Fruit fly (Drosophila melanogaster) whole organism, embryonic: ENCODE data around the gene CG33325.

Source experiments
- BtbVII ChIP-seq: fragments of 200-800 bp; sonication (Bioruptor generic); optimal IDR thresholded peaks from 3 replicates; lab custom pipeline; 2017; ENCODE audit warnings: missing biosample characterization, mild to moderate bottlenecking, missing genetic modification characterization
- CG10147 ChIP-seq: fragments of 200-800 bp; sonication (Bioruptor generic); optimal IDR thresholded peaks from 2 replicates; lab custom pipeline; 2019; ENCODE audit warnings: missing biosample characterization, mild to moderate bottlenecking, missing genetic modification characterization, moderate library complexity
- CG10462 ChIP-seq: fragments of 200-800 bp; sonication (Bioruptor generic); optimal IDR thresholded peaks from 2 replicates; lab custom pipeline; 2016; ENCODE audit warnings: missing biosample characterization, missing genetic modification characterization
- CG10959 ChIP-seq: fragments of 200-800 bp; sonication (Bioruptor generic); IDR thresholded peaks from 2 replicates; pipeline ENCODE4 v1.3.6; 2022; ENCODE audit warnings: missing biosample characterization, missing genetic modification characterization
- CG11398 ChIP-seq: fragments of 200-800 bp; sonication (Bioruptor generic); optimal IDR thresholded peaks from 2 replicates; lab custom pipeline; 2016; ENCODE audit warnings: missing biosample characterization, missing genetic modification characterization
- CG11695 ChIP-seq: fragments of 200-800 bp; sonication (Bioruptor generic); IDR thresholded peaks from 3 replicates; pipeline ENCODE4 v1.3.6; 2022; ENCODE audit warnings: missing biosample characterization, missing genetic modification characterization
- CG12104 ChIP-seq: fragments of 200-800 bp; sonication (Bioruptor generic); optimal IDR thresholded peaks from 3 replicates; lab custom pipeline; 2016; ENCODE audit warnings: missing biosample characterization, missing genetic modification characterization
- CG12659 ChIP-seq: fragments of 200-800 bp; sonication (Bioruptor generic); optimal IDR thresholded peaks from 3 replicates; lab custom pipeline; 2017; ENCODE audit warnings: mild to moderate bottlenecking, missing biosample characterization, missing genetic modification reagents, missing genetic modification characterization
- CG1602 ChIP-seq: fragments of 200-800 bp; sonication (Bioruptor generic); optimal IDR thresholded peaks from 3 replicates; lab custom pipeline; 2016; ENCODE audit warnings: missing biosample characterization, missing genetic modification characterization
- CG1603 ChIP-seq: fragments of 200-800 bp; sonication (Bioruptor generic); optimal IDR thresholded peaks from 2 replicates; lab custom pipeline; 2019; ENCODE audit warnings: missing biosample characterization, mild to moderate bottlenecking, missing genetic modification characterization, moderate library complexity
- CG16813 ChIP-seq: fragments of 200-800 bp; sonication (Bioruptor generic); IDR thresholded peaks from 3 replicates; pipeline ENCODE4 v1.3.6; 2022; ENCODE audit warnings: missing biosample characterization, missing genetic modification characterization; ENCODE audit not compliant: partially characterized antibody
- CG17385 ChIP-seq: fragments of 200-800 bp; sonication (Bioruptor generic); optimal IDR thresholded peaks from 3 replicates; lab custom pipeline; 2018; ENCODE audit warnings: missing biosample characterization, mild to moderate bottlenecking, missing genetic modification characterization
- CG2875 ChIP-seq: fragments of 200-800 bp; sonication (Bioruptor generic); optimal IDR thresholded peaks from 2 replicates; lab custom pipeline; 2017; ENCODE audit warnings: missing biosample characterization, mild to moderate bottlenecking, missing genetic modification characterization, missing genetic modification reagents
- CG30403 ChIP-seq: fragments of 200-800 bp; sonication (Bioruptor generic); optimal IDR thresholded peaks from 3 replicates; lab custom pipeline; 2016; ENCODE audit warnings: missing biosample characterization, missing genetic modification characterization
- CG31224 ChIP-seq: fragments of 200-800 bp; sonication (Bioruptor generic); IDR thresholded peaks from 2 replicates; pipeline ENCODE4 v1.3.6; 2022; ENCODE audit warnings: missing biosample characterization, missing genetic modification characterization
- CG31441 ChIP-seq: fragments of 200-800 bp; sonication (Bioruptor generic); IDR thresholded peaks from 2 replicates; pipeline ENCODE4 v1.3.6; 2022; ENCODE audit warnings: missing biosample characterization, missing genetic modification characterization
- CG3407 ChIP-seq: fragments of 200-800 bp; sonication (Bioruptor generic); optimal IDR thresholded peaks from 2 replicates; lab custom pipeline; 2018; ENCODE audit warnings: missing biosample characterization, mild to moderate bottlenecking, missing genetic modification characterization
- CG3726 ChIP-seq: fragments of 200-800 bp; sonication (Bioruptor generic); IDR thresholded peaks from 3 replicates; pipeline ENCODE4, ENCODE4 v1.3.6; 2022; ENCODE audit warnings: missing biosample characterization, missing genetic modification characterization
- CG4282 ChIP-seq: fragments of 200-800 bp; sonication (Bioruptor generic); optimal IDR thresholded peaks from 2 replicates; lab custom pipeline; 2016; ENCODE audit warnings: missing biosample characterization, missing genetic modification characterization
- CG7271 ChIP-seq: fragments of 200-800 bp; sonication (Bioruptor generic); optimal IDR thresholded peaks from 2 replicates; lab custom pipeline; 2018; ENCODE audit warnings: missing biosample characterization, mild to moderate bottlenecking, missing genetic modification characterization, moderate library complexity
- CG7372 ChIP-seq: fragments of 200-800 bp; sonication (Bioruptor generic); IDR thresholded peaks from 2 replicates; pipeline ENCODE4 v1.3.6; 2022; ENCODE audit warnings: missing biosample characterization, missing genetic modification characterization
- CG7963 ChIP-seq: fragments of 200-800 bp; sonication (Bioruptor generic); IDR thresholded peaks from 3 replicates; pipeline ENCODE4 v1.3.6; 2022; ENCODE audit warnings: missing biosample characterization, missing genetic modification characterization; ENCODE audit not compliant: partially characterized antibody
- CG8478 ChIP-seq: fragments of >200 bp; optimal IDR thresholded peaks from 2 replicates; lab custom pipeline; 2018
- CrebB ChIP-seq: fragments of 200-800 bp; sonication (Bioruptor generic); optimal IDR thresholded peaks from 3 replicates; lab custom pipeline; 2018; ENCODE audit warnings: missing biosample characterization, mild to moderate bottlenecking, missing genetic modification characterization
- ERR ChIP-seq: fragments of 200-800 bp; sonication (Bioruptor generic); optimal IDR thresholded peaks from 2 replicates; lab custom pipeline; 2016; ENCODE audit warnings: missing biosample characterization, missing genetic modification characterization
- Gug ChIP-seq: fragments of 200-800 bp; sonication (Bioruptor generic); IDR thresholded peaks from 4 replicates; pipeline ENCODE4 v1.3.6; 2022; ENCODE audit warnings: missing biosample characterization, missing genetic modification characterization
- HLH4C ChIP-seq: fragments of 200-800 bp; sonication (Bioruptor generic); IDR thresholded peaks from 3 replicates; pipeline ENCODE4 v1.3.6; 2022; ENCODE audit warnings: missing biosample characterization, missing genetic modification characterization; ENCODE audit not compliant: partially characterized antibody
- HmgZ ChIP-seq: fragments of 200-800 bp; sonication (Bioruptor generic); optimal IDR thresholded peaks from 2 replicates; lab custom pipeline; 2018; ENCODE audit warnings: missing biosample characterization, mild to moderate bottlenecking, missing genetic modification characterization
- PHDP ChIP-seq: fragments of 200-800 bp; sonication (Bioruptor generic); optimal IDR thresholded peaks from 3 replicates; lab custom pipeline; 2018; ENCODE audit warnings: missing biosample characterization, mild to moderate bottlenecking, missing genetic modification characterization, moderate library complexity
- Pdp1 ChIP-seq, 2 experiments: fragments of 200-800 bp; sonication (Bioruptor generic); optimal IDR thresholded peaks; 3 replicates each; lab custom pipeline; 2016; ENCODE audit warnings: missing biosample characterization in 2 of 2, missing genetic modification characterization in 2 of 2, mild to moderate bottlenecking in 1 of 2, moderate library complexity in 1 of 2
- Rfx ChIP-seq: fragments of 200-800 bp; sonication (Bioruptor generic); IDR thresholded peaks from 2 replicates; pipeline ENCODE4 v1.3.6; 2022; ENCODE audit warnings: missing biosample characterization, missing genetic modification characterization
- br ChIP-seq: fragments of >200 bp; optimal IDR thresholded peaks from 2 replicates; lab custom pipeline; 2017
- caup ChIP-seq: fragments of 200-800 bp; sonication (Bioruptor generic); optimal IDR thresholded peaks from 3 replicates; lab custom pipeline; 2017; ENCODE audit warnings: missing biosample characterization, mild to moderate bottlenecking, missing genetic modification characterization, moderate library complexity; ENCODE audit not compliant: severe bottlenecking
- ewg ChIP-seq: fragments of 200-800 bp; sonication (Bioruptor generic); optimal IDR thresholded peaks from 3 replicates; lab custom pipeline; 2017; ENCODE audit warnings: mild to moderate bottlenecking, missing biosample characterization, missing genetic modification reagents, missing genetic modification characterization
- grn ChIP-seq: fragments of 200-800 bp; sonication (Bioruptor generic); optimal IDR thresholded peaks from 3 replicates; lab custom pipeline; 2017; ENCODE audit warnings: missing biosample characterization, missing genetic modification characterization
- jumu ChIP-seq: fragments of 200-800 bp; sonication (Bioruptor generic); optimal IDR thresholded peaks from 3 replicates; lab custom pipeline; 2016; ENCODE audit warnings: missing biosample characterization, missing genetic modification characterization
- kah ChIP-seq: fragments of 200-800 bp; sonication (Bioruptor generic); optimal IDR thresholded peaks from 2 replicates; lab custom pipeline; 2018; ENCODE audit warnings: missing biosample characterization, mild to moderate bottlenecking, missing genetic modification characterization
- kni ChIP-seq: fragments of 200-800 bp; sonication (Bioruptor generic); optimal IDR thresholded peaks from 3 replicates; lab custom pipeline; 2017; ENCODE audit warnings: mild to moderate bottlenecking, missing biosample characterization, missing genetic modification reagents, missing genetic modification characterization
- knrl ChIP-seq: fragments of 200-800 bp; sonication (Bioruptor generic); IDR thresholded peaks from 3 replicates; pipeline ENCODE4 v1.3.6; 2022; ENCODE audit warnings: missing biosample characterization, missing genetic modification characterization; ENCODE audit not compliant: partially characterized antibody
- lmd ChIP-seq: fragments of 200-800 bp; sonication (Bioruptor generic); IDR thresholded peaks from 2 replicates; pipeline ENCODE4 v1.3.6; 2022; ENCODE audit warnings: missing biosample characterization, missing genetic modification characterization
- nerfin-1 ChIP-seq: fragments of 200-800 bp; sonication (Bioruptor generic); optimal IDR thresholded peaks from 3 replicates; lab custom pipeline; 2019; ENCODE audit warnings: missing biosample characterization, mild to moderate bottlenecking, missing genetic modification characterization, moderate library complexity
- nmo ChIP-seq: fragments of 200-800 bp; sonication (Bioruptor generic); optimal IDR thresholded peaks from 2 replicates; lab custom pipeline; 2018; ENCODE audit warnings: missing biosample characterization, mild to moderate bottlenecking, missing genetic modification characterization, moderate library complexity
- pnt ChIP-seq: fragments of 200-800 bp; sonication (Bioruptor generic); optimal IDR thresholded peaks from 3 replicates; lab custom pipeline; 2016; ENCODE audit warnings: missing biosample characterization, missing genetic modification characterization
- salm ChIP-seq: fragments of 200-800 bp; sonication (Bioruptor generic); optimal IDR thresholded peaks from 2 replicates; lab custom pipeline; 2018; ENCODE audit warnings: missing biosample characterization, mild to moderate bottlenecking, missing genetic modification characterization
- stc ChIP-seq: fragments of 200-800 bp; sonication (Bioruptor generic); IDR thresholded peaks from 2 replicates; pipeline ENCODE4 v1.3.6; 2022; ENCODE audit warnings: missing biosample characterization, missing genetic modification characterization
- trem ChIP-seq: fragments of 200-800 bp; optimal IDR thresholded peaks from 3 replicates; lab custom pipeline; 2019; ENCODE audit warnings: missing biosample characterization, mild to moderate bottlenecking, missing genetic modification characterization, moderate library complexity
- twi ChIP-seq: fragments of 200-800 bp; optimal IDR thresholded peaks from 2 replicates; lab custom pipeline; 2019; ENCODE audit warnings: missing biosample characterization, mild to moderate bottlenecking, missing genetic modification characterization, moderate library complexity
- unpg ChIP-seq: fragments of 200-800 bp; sonication (Bioruptor generic); optimal IDR thresholded peaks from 3 replicates; lab custom pipeline; 2018; ENCODE audit warnings: missing biosample characterization, mild to moderate bottlenecking, missing genetic modification characterization, moderate library complexity
- zen2 ChIP-seq: fragments of 200-800 bp; sonication (Bioruptor generic); IDR thresholded peaks from 3 replicates; pipeline ENCODE4 v1.3.6; 2022; ENCODE audit warnings: missing biosample characterization, missing genetic modification characterization; ENCODE audit not compliant: partially characterized antibody
- zfh1 ChIP-seq: fragments of 200-800 bp; sonication (Bioruptor generic); IDR thresholded peaks from 3 replicates; pipeline ENCODE4 v1.3.6; 2022; ENCODE audit warnings: missing biosample characterization, missing genetic modification characterization

The CG33325 gene

dm6 chr3R:8652731-8653130 lies 27.1 kb downstream of the CG33325 start, which contains the start of the genes Sys1 and Dhod (continued):
- TF ChIP-seq CG2875 (GFP tag; lab: Kevin White, UChicago) (no peak), trem (tag; lab: Kevin White, UChicago) (peak; percentile 77), zfh1 (GFP tag; lab: Robert Waterston, UW) (peak; percentile 69; the same call in 2 of the 3 replicates), twi (tag; lab: Kevin White, UChicago) (peak; percentile 19), CG12104 (GFP tag; lab: Kevin White, UChicago) (no peak), stc (GFP tag; lab: Robert Waterston, UW) (no peak), Rfx (peak; percentile 77), CG7963 (peak; percentile 46; the same call in 1 of the 3 replicates), CG4282 (GFP tag; lab: Kevin White, UChicago) (no peak), BtbVII (GFP tag; lab: Kevin White, UChicago) (no peak), CG12659 (peak; percentile 52), kah (GFP tag; lab: Kevin White, UChicago) (no peak), Gug (GFP tag; lab: Robert Waterston, UW) (peak; percentile 81), ewg (peak; percentile 21), caup (GFP tag; lab: Kevin White, UChicago) (peak; percentile 54), unpg (GFP tag; lab: Kevin White, UChicago) (peak; percentile 40), CG8478 (no peak), lmd (GFP tag; lab: Robert Waterston, UW) (peak; percentile 68), HmgZ (peak; percentile 76), CG30403 (GFP tag; lab: Kevin White, UChicago) (peak; percentile 75), CG1603 (tag; lab: Kevin White, UChicago) (peak; percentile 65), CG11398 (GFP tag; lab: Kevin White, UChicago) (peak; percentile 43), CG1602 (GFP tag; lab: Kevin White, UChicago) (peak; percentile 44), CG10959 (GFP tag; lab: Robert Waterston, UW) (no peak), Pdp1 (GFP tag; optimal IDR thresholded peaks at IDR 0.05; lab: Kevin White, UChicago) (peak; percentile 61 to 75), CG16813 (GFP tag; lab: Robert Waterston, UW) (peak; percentile 84), CG3407 (GFP tag; lab: Kevin White, UChicago) (no peak), br (lab: Kevin White, UChicago) (no peak), CG7372 (GFP tag; lab: Robert Waterston, UW) (peak; percentile 27; the same call in 1 of the 2 replicates), salm (tag; lab: Kevin White, UChicago) (no peak), nerfin-1 (peak; percentile 34), knrl (peak; percentile 87), CG31441 (GFP tag; lab: Robert Waterston, UW) (peak; percentile 45; the same call in 1 of the 2 replicates), CrebB (tag; lab: Kevin White, UChicago) (no peak), CG3726 (GFP tag; lab: Robert Waterston, UW) (no peak), nmo (peak; percentile 58), CG17385 (GFP tag; lab: Kevin White, UChicago) (peak; percentile 28), CG10147 (GFP tag; lab: Kevin White, UChicago) (peak; percentile 65), CG10462 (GFP tag; lab: Kevin White, UChicago) (peak; percentile 36), kni (GFP tag; lab: Kevin White, UChicago) (no peak), CG11695 (GFP tag; lab: Robert Waterston, UW) (peak; percentile 49; the same call in 1 of the 3 replicates), CG7271 (tag; lab: Kevin White, UChicago) (peak; percentile 36), jumu (GFP tag; lab: Kevin White, UChicago) (peak; percentile 77), pnt (GFP tag; lab: Kevin White, UChicago) (peak; percentile 65), zen2 (GFP tag; lab: Robert Waterston, UW) (peak; percentile 83; the same call in 2 of the 3 replicates), HLH4C (GFP tag; lab: Robert Waterston, UW) (peak; percentile 83), ERR (GFP tag; lab: Kevin White, UChicago) (peak; percentile 59), CG31224 (GFP tag; lab: Robert Waterston, UW) (peak; percentile 54; the same call in 1 of the 2 replicates), grn (GFP tag; lab: Kevin White, UChicago) (no peak), PHDP (tag; lab: Kevin White, UChicago) (peak; percentile 49)
